Fruit fly (Drosophila melanogaster) whole organism, embryonic: Measurements from ENCODE around the gene CG42751.

Experiments
- CG13123 ChIP-seq: fragments of 200-800 bp; sonication (Bioruptor generic); optimal IDR thresholded peaks from 2 replicates; lab custom pipeline; 2016; ENCODE audit warnings: missing biosample characterization, missing genetic modification characterization
- CG1529 ChIP-seq: fragments of 200-800 bp; sonication (Bioruptor generic); optimal IDR thresholded peaks from 3 replicates; lab custom pipeline; 2018; ENCODE audit warnings: missing biosample characterization, missing genetic modification characterization
- CG1602 ChIP-seq: fragments of 200-800 bp; sonication (Bioruptor generic); optimal IDR thresholded peaks from 3 replicates; lab custom pipeline; 2016; ENCODE audit warnings: missing biosample characterization, missing genetic modification characterization
- CG17385 ChIP-seq: fragments of 200-800 bp; sonication (Bioruptor generic); optimal IDR thresholded peaks from 3 replicates; lab custom pipeline; 2018; ENCODE audit warnings: missing biosample characterization, mild to moderate bottlenecking, missing genetic modification characterization
- CG33557 ChIP-seq: fragments of 200-800 bp; sonication (Bioruptor generic); optimal IDR thresholded peaks from 2 replicates; lab custom pipeline; 2019; ENCODE audit warnings: missing biosample characterization, mild to moderate bottlenecking, missing genetic modification characterization, moderate library complexity
- CG4424 ChIP-seq: fragments of 200-800 bp; sonication (Bioruptor generic); optimal IDR thresholded peaks from 3 replicates; lab custom pipeline; 2016; ENCODE audit warnings: missing biosample characterization, missing genetic modification characterization
- CG6683 ChIP-seq: fragments of 200-800 bp; sonication (Bioruptor generic); optimal IDR thresholded peaks from 2 replicates; lab custom pipeline; 2017; ENCODE audit warnings: missing biosample characterization, mild to moderate bottlenecking, missing genetic modification characterization, missing genetic modification reagents
- Hr39 ChIP-seq: fragments of >200 bp; optimal IDR thresholded peaks from 2 replicates; lab custom pipeline; 2017
- Taf1 ChIP-seq: fragments of 200-800 bp; sonication (Bioruptor generic); IDR thresholded peaks from 2 replicates; pipeline ENCODE4 v1.3.6; 2022; ENCODE audit warnings: missing biosample characterization, missing genetic modification characterization
- crc ChIP-seq: fragments of 200-800 bp; sonication (Bioruptor generic); optimal IDR thresholded peaks from 2 replicates; lab custom pipeline; 2016; ENCODE audit warnings: missing biosample characterization, missing genetic modification characterization
- dati ChIP-seq: fragments of 200-800 bp; sonication (Bioruptor generic); IDR thresholded peaks from 2 replicates; pipeline ENCODE4 v1.3.6; 2022; ENCODE audit warnings: missing biosample characterization, missing genetic modification characterization
- disco-r ChIP-seq: fragments of 200-800 bp; sonication (Bioruptor generic); optimal IDR thresholded peaks from 2 replicates; lab custom pipeline; 2016; ENCODE audit warnings: missing biosample characterization, missing genetic modification characterization
- gce ChIP-seq: fragments of 200-800 bp; sonication (Bioruptor generic); IDR thresholded peaks from 3 replicates; pipeline ENCODE4 v1.3.6; 2022; ENCODE audit warnings: missing biosample characterization, missing genetic modification characterization
- schlank ChIP-seq: fragments of 200-800 bp; sonication (Bioruptor generic); optimal IDR thresholded peaks from 2 replicates; lab custom pipeline; 2018; ENCODE audit warnings: missing biosample characterization, mild to moderate bottlenecking, missing genetic modification characterization

DNA sequence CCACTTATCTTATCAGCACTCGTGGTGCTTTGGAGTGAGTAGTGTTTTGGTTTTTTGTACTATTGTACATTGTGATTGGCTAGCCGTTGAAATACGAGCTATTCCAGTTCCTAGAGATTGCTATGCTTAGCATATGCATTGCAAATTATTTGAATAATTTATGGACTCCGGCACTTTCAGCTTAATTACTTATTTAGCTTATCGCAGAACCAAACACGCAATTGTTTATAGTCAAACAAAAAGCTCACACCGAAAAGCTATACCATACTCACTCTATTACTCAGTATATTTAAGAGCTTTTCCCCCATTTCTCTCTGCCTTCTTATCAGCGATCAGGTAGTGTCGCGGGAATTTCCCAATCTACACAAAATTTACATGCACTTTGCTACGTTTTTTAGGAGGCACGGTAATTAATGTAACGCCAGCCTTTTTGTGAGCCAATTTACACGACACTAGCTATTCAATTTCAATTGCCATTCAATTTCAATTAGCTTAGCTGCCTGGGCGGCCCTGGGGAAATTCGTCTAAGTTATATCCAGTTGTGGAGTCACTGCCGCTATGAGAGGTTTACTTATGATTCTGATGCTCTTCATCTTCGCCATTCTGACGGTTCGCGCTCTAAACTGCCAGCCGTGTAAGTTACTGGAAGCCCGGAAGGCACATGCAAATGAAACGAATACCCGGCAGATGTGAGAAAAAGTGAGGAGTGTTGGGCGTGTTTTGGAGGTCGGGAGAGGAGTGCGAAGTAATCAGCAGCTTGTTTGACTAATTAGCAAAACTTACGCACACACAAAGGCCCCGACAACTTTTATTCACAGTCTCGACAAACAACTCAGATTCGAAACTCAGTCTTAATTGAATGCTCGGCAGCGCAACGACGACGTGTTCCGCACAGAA, 10.7 kb upstream of the CG42751 start, which contains the start of the genes CG44008, CG14933, CG46426 and CG42486:
- TF ChIP-seq CG33557 (GFP tag; lab: Kevin White, UChicago), result no peak
- no peak for TF ChIP-seq CG4424 (GFP tag; lab: Kevin White, UChicago)
- TF ChIP-seq disco-r (GFP tag; lab: Kevin White, UChicago), result no peak
- TF ChIP-seq CG13123 (GFP tag; lab: Kevin White, UChicago), result no peak
- TF ChIP-seq CG1529, result no peak
- no peak for TF ChIP-seq Taf1 (GFP tag; lab: Robert Waterston, UW)
- TF ChIP-seq CG1602 (GFP tag; lab: Kevin White, UChicago), result no peak
- no peak for TF ChIP-seq Hr39
- no peak for TF ChIP-seq gce (GFP tag; lab: Robert Waterston, UW)
- TF ChIP-seq crc, result no peak
- no peak for TF ChIP-seq CG17385 (GFP tag; lab: Kevin White, UChicago)
- TF ChIP-seq dati (GFP tag; lab: Robert Waterston, UW), result no peak
- TF ChIP-seq schlank (tag; lab: Kevin White, UChicago), result no peak
- no peak for TF ChIP-seq CG6683
